Fruit fly (Drosophila melanogaster) whole organism, pupa: ENCODE data around the gene CG18675.

Experiments
- CG10348 ChIP-seq: fragments of 200-800 bp; sonication (Bioruptor generic); IDR thresholded peaks from 2 replicates; pipeline ENCODE4 v1.3.6; 2022; ENCODE audit warnings: missing biosample characterization, missing genetic modification characterization
- CG12605 ChIP-seq: fragments of 200-800 bp; sonication (Bioruptor generic); IDR thresholded peaks from 2 replicates; pipeline ENCODE4 v1.3.6; 2022; ENCODE audit warnings: missing biosample characterization, missing genetic modification characterization
- CG13204 ChIP-seq: fragments of 200-800 bp; sonication (Bioruptor generic); optimal IDR thresholded peaks from 2 replicates; lab custom pipeline; 2018; ENCODE audit warnings: missing biosample characterization, mild to moderate bottlenecking, missing genetic modification characterization, moderate library complexity
- CG14655 ChIP-seq: fragments of 200-800 bp; sonication (Bioruptor generic); optimal IDR thresholded peaks from 3 replicates; lab custom pipeline; 2017; ENCODE audit warnings: mild to moderate bottlenecking, missing biosample characterization, missing genetic modification reagents, missing genetic modification characterization
- CG15710 ChIP-seq: fragments of 200-800 bp; sonication (Bioruptor generic); optimal IDR thresholded peaks from 2 replicates; lab custom pipeline; 2018; ENCODE audit warnings: missing biosample characterization, mild to moderate bottlenecking, missing genetic modification characterization, moderate library complexity
- CG17806 ChIP-seq: fragments of 200-800 bp; sonication (Bioruptor generic); optimal IDR thresholded peaks from 2 replicates; lab custom pipeline; 2018; ENCODE audit warnings: missing biosample characterization, mild to moderate bottlenecking, missing genetic modification characterization, moderate library complexity
- CG32121 ChIP-seq: fragments of 200-800 bp; sonication (Bioruptor generic); IDR thresholded peaks from 2 replicates; pipeline ENCODE4 v1.3.6; 2022; ENCODE audit warnings: missing biosample characterization, missing genetic modification characterization
- CG34367 ChIP-seq: fragments of 200-800 bp; sonication (Bioruptor generic); optimal IDR thresholded peaks from 2 replicates; lab custom pipeline; 2018; ENCODE audit warnings: missing biosample characterization, mild to moderate bottlenecking, missing genetic modification characterization
- CG4496 ChIP-seq: fragments of 200-800 bp; sonication (Bioruptor generic); IDR thresholded peaks from 3 replicates; pipeline ENCODE4 v1.3.6; 2022; ENCODE audit warnings: missing biosample characterization, missing genetic modification characterization
- CG8159 ChIP-seq: fragments of 200-800 bp; sonication (Bioruptor generic); optimal IDR thresholded peaks from 3 replicates; lab custom pipeline; 2018; ENCODE audit warnings: missing biosample characterization, mild to moderate bottlenecking, missing genetic modification characterization, moderate library complexity
- CG8301 ChIP-seq: fragments of 200-800 bp; sonication (Bioruptor generic); optimal IDR thresholded peaks from 2 replicates; lab custom pipeline; 2018; ENCODE audit warnings: missing biosample characterization, mild to moderate bottlenecking, missing genetic modification characterization
- CG9948 ChIP-seq: fragments of 200-800 bp; sonication (Bioruptor generic); optimal IDR thresholded peaks from 2 replicates; lab custom pipeline; 2018; ENCODE audit warnings: missing biosample characterization, mild to moderate bottlenecking, missing genetic modification characterization, moderate library complexity
- D1 ChIP-seq: fragments of 200-800 bp; sonication (Bioruptor generic); optimal IDR thresholded peaks from 2 replicates; lab custom pipeline; 2018; ENCODE audit warnings: missing biosample characterization, mild to moderate bottlenecking, missing genetic modification characterization, moderate library complexity
- EcR ChIP-seq: fragments of 200-800 bp; sonication (Bioruptor generic); optimal IDR thresholded peaks from 3 replicates; lab custom pipeline; 2019; ENCODE audit warnings: missing biosample characterization, missing genetic modification characterization, mild to moderate bottlenecking, moderate library complexity, missing genetic modification reagents
- Ets98B ChIP-seq: fragments of 200-800 bp; sonication (Bioruptor generic); IDR thresholded peaks from 2 replicates; pipeline ENCODE4 v1.3.6; 2022; ENCODE audit warnings: missing biosample characterization, missing genetic modification characterization
- Pif1A ChIP-seq: fragments of 200-800 bp; sonication (Bioruptor generic); optimal IDR thresholded peaks from 3 replicates; lab custom pipeline; 2016; ENCODE audit warnings: missing biosample characterization, missing genetic modification characterization
- Pif1B ChIP-seq: fragments of 200-800 bp; sonication (Bioruptor generic); optimal IDR thresholded peaks from 3 replicates; lab custom pipeline; 2016; ENCODE audit warnings: missing biosample characterization, missing genetic modification characterization
- Snoo ChIP-seq: fragments of 200-800 bp; sonication (Bioruptor generic); optimal IDR thresholded peaks from 3 replicates; lab custom pipeline; 2017; ENCODE audit warnings: missing biosample characterization, mild to moderate bottlenecking, missing genetic modification characterization, inconsistent platforms
- fd96Ca ChIP-seq: fragments of 200-800 bp; sonication (Bioruptor generic); IDR thresholded peaks from 3 replicates; pipeline ENCODE4 v1.3.6; 2022; ENCODE audit warnings: missing biosample characterization, missing genetic modification characterization
- gl ChIP-seq: fragments of 200-800 bp; sonication (Bioruptor generic); optimal IDR thresholded peaks from 2 replicates; lab custom pipeline; 2018; ENCODE audit warnings: missing biosample characterization, mild to moderate bottlenecking, missing genetic modification characterization
- rn ChIP-seq: fragments of 200-800 bp; sonication (Bioruptor generic); IDR thresholded peaks from 2 replicates; pipeline ENCODE4 v1.3.6; 2022; ENCODE audit warnings: missing biosample characterization, missing genetic modification characterization

CG18675 gene

DNA sequence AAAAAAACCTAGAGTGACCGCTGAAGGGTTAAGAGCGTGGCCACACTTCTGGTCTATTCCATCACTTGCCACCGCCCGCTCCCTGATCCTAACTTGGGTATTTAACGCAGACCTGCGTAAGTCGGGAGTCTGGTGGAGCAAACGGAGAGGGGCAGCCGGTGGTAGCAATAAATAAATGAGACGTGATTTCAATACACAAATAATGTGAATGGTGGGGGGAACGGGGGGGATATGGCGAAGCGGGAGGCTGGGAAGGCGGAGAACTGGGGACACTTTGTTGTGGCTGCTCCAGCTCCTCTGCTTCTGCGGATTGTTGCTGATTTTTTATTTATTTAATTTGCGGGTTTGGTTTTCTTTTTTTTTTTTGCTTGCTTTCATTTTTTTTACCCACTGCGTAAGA is 15.8 kb upstream of the CG18675 start:
- TF ChIP-seq CG17806 (tag; lab: Kevin White, UChicago) (no peak), EcR (GFP tag; lab: Kevin White, UChicago) (peak; percentile 3)

DNA sequence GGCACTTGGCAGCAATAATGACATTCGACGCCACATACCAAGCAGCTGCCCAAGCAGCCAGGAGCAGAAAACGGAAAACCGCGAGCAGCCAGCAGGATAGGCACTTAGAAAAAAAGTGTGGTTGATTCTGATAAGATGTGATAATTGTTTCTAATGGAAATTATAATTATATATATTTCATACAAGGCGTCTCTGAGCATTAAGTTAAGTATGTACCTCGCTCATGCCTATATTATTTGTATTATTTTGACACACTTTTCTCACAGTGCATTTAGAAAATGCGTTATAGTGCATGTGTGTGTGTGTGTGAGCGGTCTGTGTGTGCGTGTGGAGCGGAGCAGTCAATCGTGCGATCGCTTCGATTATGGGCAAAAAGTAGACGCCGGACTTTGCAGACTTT is 15.3 kb upstream of the CG18675 start:
- TF ChIP-seq CG8159 (peak; percentile 78), CG34367 (tag; lab: Kevin White, UChicago) (peak; percentile 70), CG4496 (GFP tag; lab: Robert Waterston, UW) (peak; percentile 69; the same call in 1 of the 3 replicates), Pif1A (GFP tag; lab: Kevin White, UChicago) (peak; percentile 73), Snoo (peak; percentile 17), CG12605 (peak; percentile 20; the same call in 1 of the 2 replicates), D1 (tag; lab: Kevin White, UChicago) (peak; percentile 63), CG8301 (peak; percentile 63), CG9948 (peak; percentile 80), rn (no peak), gl (peak; percentile 36), CG13204 (GFP tag; lab: Kevin White, UChicago) (peak; percentile 37), CG10348 (GFP tag; lab: Robert Waterston, UW) (no peak), CG17806 (tag; lab: Kevin White, UChicago) (peak; percentile 79), Pif1B (GFP tag; lab: Kevin White, UChicago) (peak; percentile 73), CG32121 (no peak), CG14655 (GFP tag; lab: Kevin White, UChicago) (peak; percentile 68), Ets98B (GFP tag; lab: Robert Waterston, UW) (peak; percentile 16; the same call in 1 of the 2 replicates), EcR (GFP tag; lab: Kevin White, UChicago) (no peak), fd96Ca (GFP tag; lab: Robert Waterston, UW) (peak; percentile 44; the same call in 1 of the 3 replicates), CG15710 (peak; percentile 79)

DNA sequence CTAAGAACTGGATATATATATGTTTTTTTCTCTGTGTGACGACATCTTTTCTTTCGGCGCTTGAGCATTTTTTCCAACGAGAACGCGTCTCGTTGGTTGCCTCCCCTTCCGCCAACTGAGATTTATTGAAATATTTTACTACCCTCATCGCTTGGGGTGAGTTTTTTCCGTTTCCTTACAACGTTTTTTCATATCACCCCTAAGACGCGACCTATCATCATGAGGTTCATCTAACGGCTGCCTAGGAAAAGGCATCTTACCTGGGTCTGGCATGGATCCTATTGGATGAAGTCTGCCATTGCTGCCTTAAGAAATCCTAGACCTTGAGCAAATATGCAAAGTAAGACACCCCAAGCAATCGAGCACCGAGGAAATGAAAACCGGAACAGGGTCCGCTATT is 14.4 kb upstream of the CG18675 start:
- TF ChIP-seq CG15710 (no peak), CG14655 (GFP tag; lab: Kevin White, UChicago) (no peak), CG8301 (no peak), CG13204 (GFP tag; lab: Kevin White, UChicago) (no peak), CG12605 (no peak), CG9948 (no peak), CG4496 (GFP tag; lab: Robert Waterston, UW) (no peak), CG17806 (tag; lab: Kevin White, UChicago) (no peak), Pif1A (GFP tag; lab: Kevin White, UChicago) (no peak), gl (no peak), CG10348 (GFP tag; lab: Robert Waterston, UW) (no peak), CG34367 (tag; lab: Kevin White, UChicago) (no peak), CG8159 (no peak), fd96Ca (GFP tag; lab: Robert Waterston, UW) (no peak), Snoo (no peak), EcR (GFP tag; lab: Kevin White, UChicago) (no peak)

DNA sequence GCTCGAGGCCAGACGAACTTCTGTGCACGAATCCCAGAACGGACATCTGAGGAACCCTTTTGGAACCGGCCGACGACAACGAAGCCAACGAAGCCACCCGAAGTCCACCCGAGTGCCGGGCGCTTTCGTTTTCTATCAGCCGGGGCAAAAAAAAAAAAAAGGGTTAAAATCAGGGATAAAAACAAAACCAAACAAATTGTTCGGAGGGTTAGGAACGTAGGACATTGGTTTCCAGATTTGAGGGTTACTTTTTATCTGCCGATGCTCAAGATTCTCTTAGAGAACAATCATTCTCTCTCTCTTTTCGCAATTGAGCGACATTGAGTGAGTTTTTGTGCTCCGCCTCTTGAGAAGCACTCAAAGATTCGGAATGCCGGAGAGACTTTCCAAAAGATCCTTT is 12.8 kb upstream of the CG18675 start, which contains the start of gene nab:
TSS of gene nab (minus strand) at position 7 of the 400 bp plus-strand sequence.
- TF ChIP-seq CG17806 (tag; lab: Kevin White, UChicago): no peak
- no peak for TF ChIP-seq Ets98B (GFP tag; lab: Robert Waterston, UW)
- peak; percentile 23 for TF ChIP-seq Snoo
- TF ChIP-seq CG14655 (GFP tag; lab: Kevin White, UChicago): no peak

DNA sequence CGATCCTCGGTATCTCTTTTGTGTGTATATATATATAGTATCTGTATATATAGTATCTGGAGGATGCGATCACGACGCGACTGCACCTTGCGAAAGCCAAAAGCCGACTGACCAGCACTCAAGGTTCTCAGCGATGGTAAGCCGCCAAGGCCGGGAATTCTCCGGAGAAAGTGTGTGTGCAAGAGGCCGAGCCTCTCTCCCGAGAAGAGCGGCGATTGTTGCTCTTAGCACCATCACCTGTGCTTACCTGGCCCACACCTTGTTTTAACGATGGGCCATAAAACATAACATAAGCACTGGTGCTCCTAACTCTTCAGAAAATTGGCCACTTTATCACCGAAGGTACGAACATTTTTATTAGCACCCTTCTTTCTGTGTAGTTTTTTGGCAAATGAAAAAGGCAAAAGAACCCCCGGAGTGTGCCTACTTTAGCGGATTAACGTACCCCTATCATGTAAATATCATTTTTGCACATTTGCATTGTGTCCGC is 6.3 kb upstream of the CG18675 start, which contains the start of gene mas:
TSS of gene mas (minus strand) at position 112 of the 490 bp plus-strand sequence.
- TF ChIP-seq CG34367 (tag; lab: Kevin White, UChicago): no peak
- no peak for TF ChIP-seq Pif1A (GFP tag; lab: Kevin White, UChicago)
- no peak for TF ChIP-seq CG9948
- TF ChIP-seq CG32121: no peak
- TF ChIP-seq, all 21 proteins: peak for 0

DNA sequence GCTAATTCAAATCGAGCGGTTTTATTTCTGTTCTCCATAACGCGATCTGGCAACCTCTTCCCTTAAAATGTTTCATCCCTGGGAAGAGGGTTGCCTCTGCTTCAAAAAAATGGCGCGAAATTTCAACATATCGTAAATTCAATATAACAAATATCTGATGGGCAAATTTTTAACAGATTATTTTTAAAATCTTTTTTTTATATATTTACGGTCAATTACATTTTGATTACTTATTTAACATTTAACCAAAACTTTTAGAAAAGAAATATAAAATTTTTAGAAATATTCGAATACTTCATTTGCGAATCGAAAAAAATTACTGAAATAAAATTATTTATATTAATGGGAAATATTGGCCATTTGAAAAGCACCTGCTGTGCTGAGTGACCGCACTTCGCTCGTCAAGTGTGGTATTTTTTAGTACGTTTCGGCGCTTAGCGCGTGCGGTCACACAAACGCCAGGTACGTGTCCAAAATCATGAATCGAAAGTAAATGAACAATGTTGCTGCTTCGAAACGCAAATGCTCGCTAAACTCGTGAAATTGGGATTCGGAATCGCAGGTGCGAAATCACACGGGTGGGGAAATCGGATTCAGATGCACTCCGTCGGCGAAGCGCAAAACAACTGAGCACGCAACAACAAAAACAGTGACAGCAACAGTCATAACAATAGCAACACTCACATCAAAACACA is 3.6 kb upstream of the CG18675 start, which contains the start of gene Ero1L:
TSS of gene Ero1L (plus strand) at position 448 of the 695 bp plus-strand sequence.
- TF ChIP-seq gl: peak; percentile 18
- 0 out of 3 replicates have a peak, but pooled peaks have one; percentile 50 for TF ChIP-seq fd96Ca (GFP tag; lab: Robert Waterston, UW)
- no peak for TF ChIP-seq rn
- TF ChIP-seq CG9948: peak; percentile 39
- no peak; the same call in 1 of the 3 replicates for TF ChIP-seq CG4496 (GFP tag; lab: Robert Waterston, UW)
- TF ChIP-seq Snoo: no peak
- no peak for TF ChIP-seq EcR (GFP tag; lab: Kevin White, UChicago)
- TF ChIP-seq CG14655 (GFP tag; lab: Kevin White, UChicago): no peak
- 0 out of 2 replicates have a peak, but pooled peaks have one; percentile 23 for TF ChIP-seq CG32121
- peak; percentile 43 for TF ChIP-seq CG8159
- TF ChIP-seq CG8301: no peak
- TF ChIP-seq CG34367 (tag; lab: Kevin White, UChicago): no peak
- no peak for TF ChIP-seq CG13204 (GFP tag; lab: Kevin White, UChicago)
- TF ChIP-seq Pif1B (GFP tag; lab: Kevin White, UChicago): no peak
- TF ChIP-seq Ets98B (GFP tag; lab: Robert Waterston, UW): no peak
- peak; percentile 4 for TF ChIP-seq CG15710
- no peak for TF ChIP-seq CG12605
- peak; percentile 16 for TF ChIP-seq CG17806 (tag; lab: Kevin White, UChicago)
- TF ChIP-seq CG10348 (GFP tag; lab: Robert Waterston, UW): no peak
- peak; percentile 15 for TF ChIP-seq Pif1A (GFP tag; lab: Kevin White, UChicago)
- peak; percentile 91 for TF ChIP-seq D1 (tag; lab: Kevin White, UChicago)
